Worm (Caenorhabditis elegans) whole organism, mixed stage, embryonic: Measurements from ENCODE around the gene C03E10.3.

ENCODE experiments used
- blmp-1 ChIP-seq: fragments of 150-350 bp; optimal IDR thresholded peaks from 2 replicates; lab custom pipeline; 2014; ENCODE audit warnings: missing biosample characterization, missing genetic modification characterization
- cnd-1 ChIP-seq: fragments of 200-800 bp; sonication (Bioruptor generic); optimal IDR thresholded peaks from 2 replicates; lab custom pipeline; 2018; ENCODE audit warnings: mild to moderate bottlenecking, missing genetic modification characterization, missing compliant biosample characterization
- drap-1 ChIP-seq: fragments of 200-800 bp; sonication (Bioruptor generic); optimal IDR thresholded peaks from 3 replicates; lab custom pipeline; 2018; ENCODE audit warnings: mild to moderate bottlenecking, missing genetic modification characterization, missing compliant biosample characterization
- elt-1 ChIP-seq: sonication (generic microtip); optimal IDR thresholded peaks from 2 replicates; lab custom pipeline; 2017; ENCODE audit warnings: missing genetic modification characterization, mild to moderate bottlenecking, missing compliant biosample characterization, antibody characterized with exemption, moderate library complexity, borderline replicate concordance; ENCODE audit not compliant: insufficient read depth
- lsy-2 ChIP-seq: fragments of 150-350 bp; optimal IDR thresholded peaks from 2 replicates; lab custom pipeline; 2014; ENCODE audit warnings: missing biosample characterization, missing genetic modification characterization
- nhr-28 ChIP-seq: fragments of 150-350 bp; optimal IDR thresholded peaks from 2 replicates; lab custom pipeline; 2014; ENCODE audit warnings: missing biosample characterization, missing genetic modification characterization
- nhr-76 ChIP-seq: sonication (generic microtip); optimal IDR thresholded peaks from 2 replicates; lab custom pipeline; 2017; ENCODE audit warnings: missing biosample characterization, missing genetic modification characterization
- pha-4 ChIP-seq: fragments of 150-350 bp; optimal IDR thresholded peaks from 2 replicates; lab custom pipeline; 2018; ENCODE audit warnings: missing biosample characterization, missing genetic modification reagents, missing genetic modification characterization
- unc-120 ChIP-seq: sonication (generic microtip); optimal IDR thresholded peaks from 2 replicates; lab custom pipeline; 2017; ENCODE audit warnings: missing genetic modification characterization, missing compliant biosample characterization; ENCODE audit not compliant: poor library complexity, severe bottlenecking
- unc-39 ChIP-seq: fragments of 150-350 bp; optimal IDR thresholded peaks from 2 replicates; lab custom pipeline; 2014; ENCODE audit warnings: missing biosample characterization, missing genetic modification characterization
- unc-62 ChIP-seq: fragments of 150-350 bp; optimal IDR thresholded peaks from 2 replicates; lab custom pipeline; 2014; ENCODE audit warnings: missing biosample characterization, missing genetic modification reagents, missing genetic modification characterization
- ztf-11 ChIP-seq: fragments of 150-350 bp; optimal IDR thresholded peaks from 2 replicates; lab custom pipeline; 2014; ENCODE audit warnings: missing biosample characterization, missing genetic modification characterization

ce11 chrV:11244539-11244938, 41.7 kb upstream of the C03E10.3 start, which contains the start of gene mxl-1:
- TF ChIP-seq unc-39 (tag; lab: Kevin White, UChicago) (no peak), lsy-2 (tag; lab: Kevin White, UChicago) (no peak), elt-1 (no peak), unc-120 (tag; lab: Kevin White, UChicago) (no peak), cnd-1 (no peak), blmp-1 (tag; lab: Kevin White, UChicago) (no peak), ztf-11 (tag; lab: Kevin White, UChicago) (no peak), nhr-76 (tag; lab: Kevin White, UChicago) (no peak), unc-62 (GFP tag; lab: Kevin White, UChicago) (no peak), nhr-28 (no peak), drap-1 (GFP tag; lab: Kevin White, UChicago) (no peak), pha-4 (tag; lab: Kevin White, UChicago) (no peak)
